Fruit fly (Drosophila melanogaster): Measurements from ENCODE around the gene atk.

atk gene

DNA sequence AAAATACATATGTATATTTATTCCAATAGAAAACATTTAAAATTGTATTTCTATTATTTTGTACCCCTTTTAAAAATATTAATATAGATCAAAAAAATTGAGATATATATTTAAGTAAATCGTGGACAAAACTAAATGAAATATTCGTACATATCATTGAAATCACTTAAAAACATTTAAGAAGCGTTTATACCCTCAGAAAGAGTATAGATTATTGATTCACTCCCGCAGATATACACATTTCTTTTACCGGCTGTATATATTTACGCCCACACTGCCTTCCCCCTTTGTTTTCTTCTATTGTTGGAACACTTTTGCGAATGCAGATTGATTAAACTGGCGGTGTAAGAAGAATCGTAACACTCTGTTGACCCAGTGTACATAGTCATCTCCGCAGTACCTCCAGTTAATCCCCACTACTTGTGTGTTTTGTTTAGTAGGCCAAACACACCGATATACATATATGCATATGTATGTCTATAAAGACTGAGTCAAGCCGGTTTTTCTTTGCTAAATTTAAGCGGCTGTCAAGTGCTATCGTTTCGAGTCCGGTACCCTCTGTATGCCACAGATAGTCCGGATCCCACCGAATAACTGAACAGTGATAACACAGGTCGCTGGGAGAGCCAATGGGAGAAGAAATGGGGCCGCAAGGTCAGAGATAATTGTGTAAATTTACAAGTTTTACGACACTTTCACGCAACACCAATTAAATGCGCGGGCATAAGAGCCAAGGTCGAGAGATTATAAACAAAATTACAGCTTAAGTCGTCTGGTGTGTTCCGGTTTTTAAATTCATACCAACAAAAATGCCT lies 7.0 kb upstream of the atk start (continued):
- TF ChIP-seq ro (GFP tag; IDR thresholded peaks at IDR 0.05) (no peak), otp (GFP tag; IDR thresholded peaks at IDR 0.05) (0 out of 3 replicates have a peak, but pooled peaks have one; percentile 56), kah (GFP tag; optimal IDR thresholded peaks at IDR 0.05) (peak; percentile 8), D (optimal IDR thresholded peaks at IDR 0.05) (no peak), D (GFP tag; optimal IDR thresholded peaks at IDR 0.05) (peak; percentile 34), klu (GFP tag; IDR thresholded peaks at IDR 0.05) (no peak), Xrp1 (GFP tag; IDR thresholded peaks at IDR 0.05) (peak; percentile 57), gsb-n (tag; optimal IDR thresholded peaks at IDR 0.05) (peak; percentile 34), CG1832 (GFP tag; optimal IDR thresholded peaks at IDR 0.05) (no peak), CG16813 (GFP tag; IDR thresholded peaks at IDR 0.05; ENCODE audit: partially characterized antibody) (no peak), Xbp1 (GFP tag; optimal IDR thresholded peaks at IDR 0.05) (no peak), CG14710 (tag; optimal IDR thresholded peaks at IDR 0.05) (peak; percentile 16), CG15696 (tag; optimal IDR thresholded peaks at IDR 0.05) (peak; percentile 71), CG31388 (GFP tag; optimal IDR thresholded peaks at IDR 0.05) (no peak), crc (GFP tag; optimal IDR thresholded peaks at IDR 0.05) (peak; percentile 0), pzg (GFP tag; optimal IDR thresholded peaks at IDR 0.05) (no peak), Jarid2 (GFP tag; optimal IDR thresholded peaks at IDR 0.05) (no peak), tin (GFP tag; optimal IDR thresholded peaks at IDR 0.05) (no peak), CG5245 (GFP tag; optimal IDR thresholded peaks at IDR 0.05) (no peak), tup (GFP tag; optimal IDR thresholded peaks at IDR 0.05) (peak; percentile 49), CG17912 (GFP tag; optimal IDR thresholded peaks at IDR 0.05) (peak; percentile 64), Doc2 (GFP tag; IDR thresholded peaks at IDR 0.05) (no peak), cato (GFP tag; optimal IDR thresholded peaks at IDR 0.05; ENCODE audit: borderline replicate concordance) (peak; percentile 32), tx (GFP tag; optimal IDR thresholded peaks at IDR 0.05) (no peak), cad (GFP tag; optimal IDR thresholded peaks at IDR 0.05) (no peak), inv (GFP tag; IDR thresholded peaks at IDR 0.05; ENCODE audit: partially characterized antibody) (no peak), Rx (GFP tag; IDR thresholded peaks at IDR 0.05) (no peak), ara (GFP tag; IDR thresholded peaks at IDR 0.05) (peak; percentile 31; the same call in 1 of the 2 replicates), gem (tag; optimal IDR thresholded peaks at IDR 0.05) (peak; percentile 44), lmd (GFP tag; IDR thresholded peaks at IDR 0.05) (no peak), Drgx (GFP tag; IDR thresholded peaks at IDR 0.05) (0 out of 2 replicates have a peak, but pooled peaks have one; percentile 22), CG4820 (GFP tag; optimal IDR thresholded peaks at IDR 0.05) (peak; percentile 26), CG1233 (GFP tag; optimal IDR thresholded peaks at IDR 0.05) (peak; percentile 69), Opbp (GFP tag; IDR thresholded peaks at IDR 0.05; ENCODE audit: partially characterized antibody) (no peak), mirr (GFP tag; optimal IDR thresholded peaks at IDR 0.05) (peak; percentile 66), CG18262 (tag; optimal IDR thresholded peaks at IDR 0.05) (peak; percentile 41), CG4404 (GFP tag; IDR thresholded peaks at IDR 0.05) (no peak), bigmax (GFP tag; optimal IDR thresholded peaks at IDR 0.05) (peak; percentile 3), ci (GFP tag; IDR thresholded peaks at IDR 0.05) (peak; percentile 86), CG4707 (GFP tag; optimal IDR thresholded peaks at IDR 0.05) (peak; percentile 58), CHES-1-like (GFP tag; optimal IDR thresholded peaks at IDR 0.05) (peak; percentile 53), Mes4 (GFP tag; optimal IDR thresholded peaks at IDR 0.05) (peak; percentile 68), CG16779 (GFP tag; IDR thresholded peaks at IDR 0.05) (no peak), fd96Cb (tag; optimal IDR thresholded peaks at IDR 0.05) (no peak), D19B (GFP tag; optimal IDR thresholded peaks at IDR 0.05) (no peak), cg (GFP tag; optimal IDR thresholded peaks at IDR 0.05) (no peak), CG33213 (GFP tag; optimal IDR thresholded peaks at IDR 0.05) (peak; percentile 67), CG43689 (GFP tag; IDR thresholded peaks at IDR 0.05) (no peak), CG4730 (GFP tag; IDR thresholded peaks at IDR 0.05) (no peak), CG6765 (GFP tag; optimal IDR thresholded peaks at IDR 0.05) (peak; percentile 49)
